Fruit fly (Drosophila melanogaster): ENCODE data around the gene Uqcc1.
A peak's percentile ranks its signal among the peaks of the same experiment; 100 is the strongest.

Uqcc1 gene

DNA sequence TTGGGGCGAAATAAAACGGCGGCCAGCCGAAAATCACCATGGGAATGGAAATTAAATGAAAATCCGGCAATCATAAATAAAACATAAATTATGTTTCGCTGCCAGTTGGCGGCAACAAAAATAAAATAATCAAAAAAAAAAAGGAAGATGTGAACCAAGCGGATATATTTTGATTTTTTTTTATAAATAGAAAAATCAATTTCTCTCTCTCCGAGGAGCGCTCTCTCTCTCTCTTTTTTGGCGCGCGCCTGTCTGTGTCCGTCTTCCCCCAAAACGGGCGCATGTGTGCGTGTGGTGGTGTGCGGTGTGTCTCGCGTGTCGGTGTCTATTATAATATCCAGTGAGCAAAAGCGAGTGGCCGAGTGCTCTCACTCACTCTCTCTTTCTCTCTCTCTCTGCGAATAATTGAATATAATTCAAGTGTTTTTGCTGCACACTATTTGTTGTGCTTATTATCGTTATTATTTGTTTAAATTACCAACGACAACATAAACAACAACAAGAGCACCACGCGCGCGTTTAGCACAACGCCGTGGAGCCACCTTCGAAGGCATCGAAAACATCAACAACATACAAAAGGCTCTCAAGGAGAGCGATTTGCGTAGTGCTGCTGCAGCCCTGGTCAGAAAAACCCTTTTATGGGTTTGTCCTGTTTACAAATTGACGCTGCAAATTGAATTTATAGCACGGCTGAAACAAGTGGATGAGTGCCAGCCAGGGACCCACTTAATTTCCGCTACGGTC lies 14.5 kb downstream of the Uqcc1 start (continued):
- peak; percentile 4 for TF ChIP-seq Kr (GFP tag; optimal IDR thresholded peaks at IDR 0.05)
- TF ChIP-seq ems (GFP tag; optimal IDR thresholded peaks at IDR 0.05) = no peak
- peak; percentile 29 for TF ChIP-seq Med (GFP tag)
- TF ChIP-seq CG17186 (GFP tag; optimal IDR thresholded peaks at IDR 0.05) = no peak
- peak; percentile 95 for TF ChIP-seq onecut (GFP tag; IDR thresholded peaks at IDR 0.05)
- TF ChIP-seq kah (GFP tag; optimal IDR thresholded peaks at IDR 0.05) = peak; percentile 8
- peak; percentile 64 for TF ChIP-seq cg (GFP tag; optimal IDR thresholded peaks at IDR 0.05)
- TF ChIP-seq slbo (GFP tag; IDR thresholded peaks at IDR 0.05) = no peak
- 0 out of 3 replicates have a peak, but pooled peaks have one; percentile 10 for TF ChIP-seq ci (GFP tag; IDR thresholded peaks at IDR 0.05)
- no peak for TF ChIP-seq CG10543 (GFP tag; optimal IDR thresholded peaks at IDR 0.05)
- TF ChIP-seq CG32532 (GFP tag; IDR thresholded peaks at IDR 0.05) = no peak
- TF ChIP-seq Usf (GFP tag; optimal IDR thresholded peaks at IDR 0.05) = no peak
- peak; percentile 14; the same call in 1 of the 3 replicates for TF ChIP-seq so (GFP tag; IDR thresholded peaks at IDR 0.05)
- peak; percentile 70 for TF ChIP-seq sqz (GFP tag; optimal IDR thresholded peaks at IDR 0.05)
- no peak for TF ChIP-seq CG12769 (tag; optimal IDR thresholded peaks at IDR 0.05)
- no peak for TF ChIP-seq CG3281 (GFP tag; optimal IDR thresholded peaks at IDR 0.05)
- TF ChIP-seq Nf-YB (GFP tag; optimal IDR thresholded peaks at IDR 0.05) = no peak
- no peak for TF ChIP-seq bcd (GFP tag; optimal IDR thresholded peaks at IDR 0.05)
- peak; percentile 20 for TF ChIP-seq YL-1 (GFP tag; optimal IDR thresholded peaks at IDR 0.05)
- peak; percentile 15 for TF ChIP-seq scrt (GFP tag; optimal IDR thresholded peaks at IDR 0.05)
- TF ChIP-seq Trl (optimal IDR thresholded peaks at IDR 0.05) = peak; percentile 82 to 86
- no peak for TF ChIP-seq Trl (GFP tag; optimal IDR thresholded peaks at IDR 0.05)
- TF ChIP-seq yki (optimal IDR thresholded peaks at IDR 0.05) = peak; percentile 28
- TF ChIP-seq CG14667 (GFP tag; IDR thresholded peaks at IDR 0.05) = no peak
- no peak for TF ChIP-seq Drgx (GFP tag; IDR thresholded peaks at IDR 0.05)
- no peak for TF ChIP-seq Dll (GFP tag; IDR thresholded peaks at IDR 0.05; ENCODE audit: partially characterized antibody)

DNA sequence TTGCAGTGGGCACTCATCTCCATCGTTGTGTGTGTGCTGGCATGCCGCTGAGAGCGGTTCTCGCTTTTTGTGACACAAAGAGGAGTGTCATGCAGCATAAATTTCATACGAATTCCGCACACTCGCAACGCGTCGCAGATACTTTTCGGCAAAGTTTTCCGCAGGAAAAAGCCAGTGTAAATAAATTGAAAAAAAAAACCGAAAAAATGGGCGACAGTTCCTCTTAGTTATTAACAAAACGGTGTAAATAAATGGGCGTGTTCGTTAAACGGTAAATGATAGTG lies 15.1 kb downstream of the Uqcc1 start, which contains the start of gene tow:
Gene tow, plus strand, starts transcription at position 26 of the 284 bp plus-strand sequence.
- no peak for TF ChIP-seq tin (GFP tag; optimal IDR thresholded peaks at IDR 0.05)
- TF ChIP-seq ind (GFP tag; optimal IDR thresholded peaks at IDR 0.05) = no peak
- no peak for TF ChIP-seq CG12219 (GFP tag; optimal IDR thresholded peaks at IDR 0.05)
- no peak for TF ChIP-seq sug (tag; optimal IDR thresholded peaks at IDR 0.05)
- TF ChIP-seq CG3163 (GFP tag; optimal IDR thresholded peaks at IDR 0.05) = peak; percentile 13
- no peak for TF ChIP-seq ttk (GFP tag; IDR thresholded peaks at IDR 0.05)
- TF ChIP-seq inv (GFP tag; IDR thresholded peaks at IDR 0.05; ENCODE audit: partially characterized antibody) = no peak
- no peak for TF ChIP-seq nerfin-2 (GFP tag; IDR thresholded peaks at IDR 0.05; ENCODE audit: partially characterized antibody)
- TF ChIP-seq CG9797 (GFP tag; optimal IDR thresholded peaks at IDR 0.05) = no peak
- TF ChIP-seq crol (GFP tag; IDR thresholded peaks at IDR 0.05) = no peak
- no peak for TF ChIP-seq Neu2 (GFP tag; optimal IDR thresholded peaks at IDR 0.05; ENCODE audit: borderline replicate concordance)
- TF ChIP-seq Atf-2 (GFP tag; optimal IDR thresholded peaks at IDR 0.05) = no peak
- TF ChIP-seq ewg (GFP tag; optimal IDR thresholded peaks at IDR 0.05) = peak; percentile 11
- TF ChIP-seq CG15479 (GFP tag; optimal IDR thresholded peaks at IDR 0.05) = no peak
- TF ChIP-seq Hey (tag; optimal IDR thresholded peaks at IDR 0.05) = no peak
- no peak for TF ChIP-seq run (tag; optimal IDR thresholded peaks at IDR 0.05)
- TF ChIP-seq Lhr (GFP tag; optimal IDR thresholded peaks at IDR 0.05) = no peak
- no peak for TF ChIP-seq twi (tag; optimal IDR thresholded peaks at IDR 0.05)
- TF ChIP-seq zen (tag; optimal IDR thresholded peaks at IDR 0.05) = no peak
- peak in 1 of 2 experiments; percentile 17 for TF ChIP-seq Trl (optimal IDR thresholded peaks at IDR 0.05)
- TF ChIP-seq Trl (GFP tag; optimal IDR thresholded peaks at IDR 0.05) = no peak
- TF ChIP-seq CG4404 (GFP tag; IDR thresholded peaks at IDR 0.05) = no peak
- no peak for TF ChIP-seq CG13296 (GFP tag; optimal IDR thresholded peaks at IDR 0.05)
- no peak for TF ChIP-seq zfh1 (GFP tag; IDR thresholded peaks at IDR 0.05)
- no peak for TF ChIP-seq gcm2 (GFP tag; optimal IDR thresholded peaks at IDR 0.05)
- TF ChIP-seq CG6175 (GFP tag; IDR thresholded peaks at IDR 0.05) = 0 out of 3 replicates have a peak, but pooled peaks have one; percentile 21
- TF ChIP-seq Lpt (GFP tag; optimal IDR thresholded peaks at IDR 0.05) = no peak
- TF ChIP-seq stwl (tag; optimal IDR thresholded peaks at IDR 0.05) = no peak
